Fruit fly (Drosophila melanogaster) whole organism, pupa: ENCODE results near the gene Nepl16.

Experiments used
- CG13204 ChIP-seq: fragments of 200-800 bp; sonication (Bioruptor generic); optimal IDR thresholded peaks from 2 replicates; lab custom pipeline; 2018; ENCODE audit warnings: missing biosample characterization, mild to moderate bottlenecking, missing genetic modification characterization, moderate library complexity
- CG15710 ChIP-seq: fragments of 200-800 bp; sonication (Bioruptor generic); optimal IDR thresholded peaks from 2 replicates; lab custom pipeline; 2018; ENCODE audit warnings: missing biosample characterization, mild to moderate bottlenecking, missing genetic modification characterization, moderate library complexity
- CG17806 ChIP-seq: fragments of 200-800 bp; sonication (Bioruptor generic); optimal IDR thresholded peaks from 2 replicates; lab custom pipeline; 2018; ENCODE audit warnings: missing biosample characterization, mild to moderate bottlenecking, missing genetic modification characterization, moderate library complexity
- CG32121 ChIP-seq: fragments of 200-800 bp; sonication (Bioruptor generic); IDR thresholded peaks from 2 replicates; pipeline ENCODE4 v1.3.6; 2022; ENCODE audit warnings: missing biosample characterization, missing genetic modification characterization
- CG34367 ChIP-seq: fragments of 200-800 bp; sonication (Bioruptor generic); optimal IDR thresholded peaks from 2 replicates; lab custom pipeline; 2018; ENCODE audit warnings: missing biosample characterization, mild to moderate bottlenecking, missing genetic modification characterization
- CG4496 ChIP-seq: fragments of 200-800 bp; sonication (Bioruptor generic); IDR thresholded peaks from 3 replicates; pipeline ENCODE4 v1.3.6; 2022; ENCODE audit warnings: missing biosample characterization, missing genetic modification characterization
- CG8301 ChIP-seq: fragments of 200-800 bp; sonication (Bioruptor generic); optimal IDR thresholded peaks from 2 replicates; lab custom pipeline; 2018; ENCODE audit warnings: missing biosample characterization, mild to moderate bottlenecking, missing genetic modification characterization
- CG9948 ChIP-seq: fragments of 200-800 bp; sonication (Bioruptor generic); optimal IDR thresholded peaks from 2 replicates; lab custom pipeline; 2018; ENCODE audit warnings: missing biosample characterization, mild to moderate bottlenecking, missing genetic modification characterization, moderate library complexity
- D1 ChIP-seq: fragments of 200-800 bp; sonication (Bioruptor generic); optimal IDR thresholded peaks from 2 replicates; lab custom pipeline; 2018; ENCODE audit warnings: missing biosample characterization, mild to moderate bottlenecking, missing genetic modification characterization, moderate library complexity
- EcR ChIP-seq: fragments of 200-800 bp; sonication (Bioruptor generic); optimal IDR thresholded peaks from 3 replicates; lab custom pipeline; 2019; ENCODE audit warnings: missing biosample characterization, missing genetic modification characterization, mild to moderate bottlenecking, moderate library complexity, missing genetic modification reagents
- Pif1A ChIP-seq: fragments of 200-800 bp; sonication (Bioruptor generic); optimal IDR thresholded peaks from 3 replicates; lab custom pipeline; 2016; ENCODE audit warnings: missing biosample characterization, missing genetic modification characterization
- Pif1B ChIP-seq: fragments of 200-800 bp; sonication (Bioruptor generic); optimal IDR thresholded peaks from 3 replicates; lab custom pipeline; 2016; ENCODE audit warnings: missing biosample characterization, missing genetic modification characterization
- Snoo ChIP-seq: fragments of 200-800 bp; sonication (Bioruptor generic); optimal IDR thresholded peaks from 3 replicates; lab custom pipeline; 2017; ENCODE audit warnings: missing biosample characterization, mild to moderate bottlenecking, missing genetic modification characterization, inconsistent platforms
- gl ChIP-seq: fragments of 200-800 bp; sonication (Bioruptor generic); optimal IDR thresholded peaks from 2 replicates; lab custom pipeline; 2018; ENCODE audit warnings: missing biosample characterization, mild to moderate bottlenecking, missing genetic modification characterization

- TF ChIP-seq Pif1A (GFP tag; lab: Kevin White, UChicago), result no peak
- TF ChIP-seq CG13204 (GFP tag; lab: Kevin White, UChicago), result no peak
- TF ChIP-seq D1 (tag; lab: Kevin White, UChicago), result no peak
- no peak for TF ChIP-seq EcR (GFP tag; lab: Kevin White, UChicago)
- TF ChIP-seq CG4496 (GFP tag; lab: Robert Waterston, UW), result no peak
- TF ChIP-seq CG15710, result no peak
- no peak for TF ChIP-seq CG32121 (GFP tag; lab: Robert Waterston, UW)
- no peak for TF ChIP-seq gl
- no peak for TF ChIP-seq CG8301
- no peak for TF ChIP-seq Pif1B
- no peak for TF ChIP-seq Snoo (tag; lab: Kevin White, UChicago)
- no peak for TF ChIP-seq CG9948 (tag; lab: Kevin White, UChicago)
- TF ChIP-seq CG34367 (tag; lab: Kevin White, UChicago), result no peak
- TF ChIP-seq CG17806 (tag; lab: Kevin White, UChicago), result no peak
Observed at dm6 chr3R:25060462-25060861, 51.9 kb downstream of the Nepl16 start.
